Worm (Caenorhabditis elegans): Measurements from ENCODE around the gene Y53F4B.36.

DNA sequence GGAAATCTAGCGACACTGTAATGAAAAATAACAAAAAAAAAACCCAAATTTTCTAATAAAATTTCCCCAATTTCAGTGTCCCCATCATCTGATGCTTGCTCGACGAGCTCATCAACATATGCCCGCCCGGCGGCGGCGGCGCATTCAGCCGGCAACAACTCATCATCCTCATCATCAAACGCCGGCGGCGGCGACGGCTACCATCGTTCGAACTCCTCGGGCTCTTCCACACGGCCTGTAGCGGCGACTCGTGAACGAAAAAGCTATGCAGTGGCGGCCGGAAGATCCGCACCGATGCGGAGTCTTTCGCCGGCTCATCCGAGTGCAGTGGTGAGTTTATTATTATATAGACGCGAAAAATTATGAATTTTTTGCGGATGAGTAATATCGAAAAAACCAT lies 44.4 kb downstream of the Y53F4B.36 start:
- no peak for TF ChIP-seq R02D3.7 (tag; optimal IDR thresholded peaks at IDR 0.05)
- TF ChIP-seq snpc-4 (tag; optimal IDR thresholded peaks at IDR 0.05): no peak
- TF ChIP-seq unc-62 (GFP tag; optimal IDR thresholded peaks at IDR 0.05): no peak
- TF ChIP-seq elt-2 (tag; optimal IDR thresholded peaks at IDR 0.05): no peak
- no peak for TF ChIP-seq lin-39 (tag; optimal IDR thresholded peaks at IDR 0.05)
- TF ChIP-seq tbx-2 (tag; optimal IDR thresholded peaks at IDR 0.05): no peak
